Worm (Caenorhabditis elegans) whole organism, L4 larva: ENCODE measurements around the gene R07B1.6.
A peak's percentile ranks its signal among the peaks of the same experiment; 100 is the strongest.

Experiments used
- Y75B8A.6 ChIP-seq: fragments of 200-800 bp; sonication (Bioruptor generic); IDR thresholded peaks from 2 replicates; pipeline ENCODE4 v1.3.6; 2022; ENCODE audit warnings: missing genetic modification reagents, missing genetic modification characterization, missing compliant biosample characterization
- ama-1 ChIP-seq: fragments of 150-350 bp; optimal IDR thresholded peaks from 2 replicates; lab custom pipeline; 2014; ENCODE audit warnings: inconsistent platforms, mixed read lengths
- arid-1 ChIP-seq: fragments of 200-800 bp; sonication (Bioruptor generic); conservative IDR thresholded peaks from 2 replicates; pipeline ENCODE4 v1.3.6; 2022; ENCODE audit warnings: missing genetic modification reagents, missing genetic modification characterization, missing compliant biosample characterization
- attf-4 ChIP-seq: sonication (generic microtip); optimal IDR thresholded peaks from 3 replicates; lab custom pipeline; 2017; ENCODE audit warnings: missing biosample characterization, missing genetic modification characterization
- cey-2 ChIP-seq: sonication (generic microtip); optimal IDR thresholded peaks from 3 replicates; lab custom pipeline; 2017; ENCODE audit warnings: missing genetic modification characterization, mild to moderate bottlenecking, missing compliant biosample characterization, antibody characterized with exemption, borderline replicate concordance; ENCODE audit not compliant: insufficient read depth
- ctbp-1 ChIP-seq: fragments of 200-800 bp; sonication (Bioruptor generic); IDR thresholded peaks from 2 replicates; pipeline ENCODE4 v1.3.6; 2022; ENCODE audit warnings: missing genetic modification reagents, missing genetic modification characterization, missing compliant biosample characterization
- hlh-11 ChIP-seq: fragments of 200-800 bp; sonication (Bioruptor generic); optimal IDR thresholded peaks from 2 replicates; lab custom pipeline; 2018; ENCODE audit warnings: mild to moderate bottlenecking, missing genetic modification characterization, missing compliant biosample characterization
- nhr-10 ChIP-seq: fragments of 150-350 bp; optimal IDR thresholded peaks from 2 replicates; lab custom pipeline; 2014; ENCODE audit warnings: missing biosample characterization, missing genetic modification characterization
- nhr-25 ChIP-seq: sonication (generic microtip); optimal IDR thresholded peaks from 2 replicates; lab custom pipeline; 2017; ENCODE audit warnings: missing genetic modification characterization, mild to moderate bottlenecking, missing compliant biosample characterization, antibody characterized with exemption, moderate library complexity, borderline replicate concordance; ENCODE audit not compliant: insufficient read depth
- nhr-28 ChIP-seq: fragments of 150-350 bp; optimal IDR thresholded peaks from 2 replicates; lab custom pipeline; 2014; ENCODE audit warnings: missing biosample characterization, missing genetic modification characterization
- snpc-4 ChIP-seq: fragments of 150-350 bp; optimal IDR thresholded peaks from 2 replicates; lab custom pipeline; 2014; ENCODE audit warnings: missing biosample characterization, missing genetic modification characterization
- spr-3 ChIP-seq: fragments of 200-800 bp; sonication (Bioruptor generic); optimal IDR thresholded peaks from 2 replicates; lab custom pipeline; 2018; ENCODE audit warnings: mild to moderate bottlenecking, missing genetic modification characterization, missing compliant biosample characterization
- unc-62 ChIP-seq, 3 experiments: fragments of 150-350 bp in 1 of 3; sonication (generic microtip); optimal IDR thresholded peaks in 2 of 3; peaks in 1 of 3; 1 replicate in 1 of 3; 2 replicates in 2 of 3; lab custom pipeline; 2014 to 2017; ENCODE audit warnings: missing biosample characterization in 3 of 3, missing genetic modification characterization in 3 of 3, missing genetic modification reagents in 3 of 3, missing genotype in 1 of 3

ce11 chrX:9851745-9852330 lies 14.6 kb upstream of the R07B1.6 start, which contains the start of gene lec-7:
- TF ChIP-seq nhr-28 (tag; lab: Kevin White, UChicago) (peak; percentile 25), hlh-11 (tag; lab: Kevin White, UChicago) (no peak), ama-1 (no peak), attf-4 (tag; lab: Kevin White, UChicago) (no peak), nhr-10 (tag; lab: Kevin White, UChicago) (no peak), snpc-4 (no peak), nhr-25 (no peak), unc-62 (GFP tag; optimal IDR thresholded peaks at IDR 0.05 in 1 of 2; lab: Kevin White, UChicago) (no peak), unc-62 (tag; optimal IDR thresholded peaks at IDR 0.05; lab: Kevin White, UChicago) (no peak), Y75B8A.6 (GFP tag; lab: Robert Waterston, UW) (no peak), ctbp-1 (GFP tag; lab: Robert Waterston, UW) (no peak), cey-2 (no peak), spr-3 (GFP tag; lab: Kevin White, UChicago) (no peak), arid-1 (GFP tag; lab: Robert Waterston, UW) (no peak)
